Worm (Caenorhabditis elegans) whole organism, L4/young adult: ENCODE measurements around the gene swt-3.

Experiments
- dao-5 ChIP-seq: sonication (generic microtip); optimal IDR thresholded peaks from 2 replicates; lab custom pipeline; 2016; ENCODE audit warnings: missing genotype, missing genetic modification characterization, moderate library complexity, missing compliant biosample characterization
- him-1 ChIP-seq: sonication (generic microtip); optimal IDR thresholded peaks from 2 replicates; lab custom pipeline; 2016; ENCODE audit warnings: missing genotype, missing genetic modification reagents, missing genetic modification characterization, missing compliant biosample characterization

ce11 chrIV:10811388-10811787 lies 30.9 kb upstream of the swt-3 start:
- TF ChIP-seq dao-5 (tag; lab: Kevin White, UChicago) (no peak), him-1 (tag; lab: Kevin White, UChicago) (no peak)
